Fruit fly (Drosophila melanogaster) whole organism, embryonic: ENCODE data around the gene Mst85C.

ENCODE experiments used
- Antp ChIP-seq: fragments of 200-800 bp; sonication (Bioruptor generic); optimal IDR thresholded peaks from 3 replicates; lab custom pipeline; 2016; ENCODE audit warnings: missing biosample characterization, missing genetic modification characterization
- Bdp1 ChIP-seq: fragments of 200-800 bp; sonication (Bioruptor generic); optimal IDR thresholded peaks from 3 replicates; lab custom pipeline; 2016; ENCODE audit warnings: missing biosample characterization, missing genetic modification characterization
- Bgb ChIP-seq: fragments of 200-800 bp; sonication (Bioruptor generic); IDR thresholded peaks from 2 replicates; pipeline ENCODE4 v1.3.6; 2022; ENCODE audit warnings: missing biosample characterization, missing genetic modification characterization; ENCODE audit not compliant: partially characterized antibody
- CG10147 ChIP-seq: fragments of 200-800 bp; sonication (Bioruptor generic); optimal IDR thresholded peaks from 2 replicates; lab custom pipeline; 2019; ENCODE audit warnings: missing biosample characterization, mild to moderate bottlenecking, missing genetic modification characterization, moderate library complexity
- CG13123 ChIP-seq: fragments of 200-800 bp; sonication (Bioruptor generic); optimal IDR thresholded peaks from 2 replicates; lab custom pipeline; 2016; ENCODE audit warnings: missing biosample characterization, missing genetic modification characterization
- CG13287 ChIP-seq: fragments of 200-800 bp; sonication (Bioruptor generic); IDR thresholded peaks from 2 replicates; pipeline ENCODE4 v1.3.6; 2022; ENCODE audit warnings: missing biosample characterization, missing genetic modification characterization; ENCODE audit not compliant: partially characterized antibody
- CG13296 ChIP-seq: fragments of 200-800 bp; sonication (Bioruptor generic); optimal IDR thresholded peaks from 3 replicates; lab custom pipeline; 2018; ENCODE audit warnings: missing biosample characterization, mild to moderate bottlenecking, missing genetic modification characterization
- CG13624 ChIP-seq: fragments of 200-800 bp; sonication (Bioruptor generic); optimal IDR thresholded peaks from 2 replicates; lab custom pipeline; 2016; ENCODE audit warnings: missing biosample characterization, missing genetic modification characterization
- CG17612 ChIP-seq: fragments of 200-800 bp; sonication (Bioruptor generic); IDR thresholded peaks from 2 replicates; pipeline ENCODE4 v1.3.6; 2022; ENCODE audit warnings: missing biosample characterization, missing genetic modification characterization
- CG17912 ChIP-seq: fragments of 200-800 bp; sonication (Bioruptor generic); optimal IDR thresholded peaks from 2 replicates; lab custom pipeline; 2018; ENCODE audit warnings: missing biosample characterization, mild to moderate bottlenecking, missing genetic modification characterization
- CG18764 ChIP-seq: fragments of 200-800 bp; sonication (Bioruptor generic); optimal IDR thresholded peaks from 3 replicates; lab custom pipeline; 2016; ENCODE audit warnings: missing biosample characterization, missing genetic modification characterization
- CG2202 ChIP-seq: fragments of 200-800 bp; sonication (Bioruptor generic); optimal IDR thresholded peaks from 2 replicates; lab custom pipeline; 2018; ENCODE audit warnings: missing biosample characterization, mild to moderate bottlenecking, missing genetic modification characterization
- CG2875 ChIP-seq: fragments of 200-800 bp; sonication (Bioruptor generic); optimal IDR thresholded peaks from 2 replicates; lab custom pipeline; 2017; ENCODE audit warnings: missing biosample characterization, mild to moderate bottlenecking, missing genetic modification characterization, missing genetic modification reagents
- CG30431 ChIP-seq: fragments of 200-800 bp; sonication (Bioruptor generic); optimal IDR thresholded peaks from 2 replicates; lab custom pipeline; 2017; ENCODE audit warnings: missing biosample characterization, missing genetic modification characterization
- CG31365 ChIP-seq: fragments of 200-800 bp; sonication (Bioruptor generic); optimal IDR thresholded peaks from 2 replicates; lab custom pipeline; 2018; ENCODE audit warnings: missing biosample characterization, mild to moderate bottlenecking, missing genetic modification characterization
- CG3407 ChIP-seq: fragments of 200-800 bp; sonication (Bioruptor generic); optimal IDR thresholded peaks from 2 replicates; lab custom pipeline; 2018; ENCODE audit warnings: missing biosample characterization, mild to moderate bottlenecking, missing genetic modification characterization
- CG34422 ChIP-seq: fragments of 200-800 bp; sonication (Bioruptor generic); IDR thresholded peaks from 3 replicates; pipeline ENCODE4 v1.3.6; 2022; ENCODE audit warnings: missing biosample characterization, missing genetic modification characterization
- CG4820 ChIP-seq: fragments of 200-800 bp; sonication (Bioruptor generic); optimal IDR thresholded peaks from 3 replicates; lab custom pipeline; 2016; ENCODE audit warnings: missing biosample characterization, missing genetic modification characterization
- CG5953 ChIP-seq: fragments of 200-800 bp; sonication (Bioruptor generic); IDR thresholded peaks from 2 replicates; pipeline ENCODE4 v1.3.6; 2022; ENCODE audit warnings: missing biosample characterization, missing genetic modification characterization
- CG6689 ChIP-seq: fragments of 200-800 bp; sonication (Bioruptor generic); IDR thresholded peaks from 2 replicates; pipeline ENCODE4 v1.3.6; 2022; ENCODE audit warnings: missing biosample characterization, missing genetic modification characterization
- CG7372 ChIP-seq: fragments of 200-800 bp; sonication (Bioruptor generic); IDR thresholded peaks from 2 replicates; pipeline ENCODE4 v1.3.6; 2022; ENCODE audit warnings: missing biosample characterization, missing genetic modification characterization
- CG7839 ChIP-seq: fragments of 200-800 bp; sonication (Bioruptor generic); optimal IDR thresholded peaks from 3 replicates; lab custom pipeline; 2018; ENCODE audit warnings: missing biosample characterization, mild to moderate bottlenecking, missing genetic modification characterization, moderate library complexity
- CG7963 ChIP-seq: fragments of 200-800 bp; sonication (Bioruptor generic); IDR thresholded peaks from 3 replicates; pipeline ENCODE4 v1.3.6; 2022; ENCODE audit warnings: missing biosample characterization, missing genetic modification characterization; ENCODE audit not compliant: partially characterized antibody
- CkIIα-i1 ChIP-seq: fragments of 200-800 bp; sonication (Bioruptor generic); IDR thresholded peaks from 2 replicates; pipeline ENCODE4 v1.3.6; 2022; ENCODE audit warnings: missing biosample characterization, missing genetic modification characterization
- D ChIP-seq, 2 experiments: fragments of 200-800 bp in 1 of 2; fragments of >200 bp in 1 of 2; sonication (Bioruptor generic) in 1 of 2; optimal IDR thresholded peaks; 2 replicates in 1 of 2; 3 replicates in 1 of 2; lab custom pipeline; 2017; ENCODE audit warnings: mild to moderate bottlenecking in 1 of 2, missing biosample characterization in 1 of 2, missing genetic modification characterization in 1 of 2, missing genetic modification reagents in 1 of 2
- HHEX ChIP-seq: fragments of 200-800 bp; sonication (Bioruptor generic); optimal IDR thresholded peaks from 3 replicates; lab custom pipeline; 2017; ENCODE audit warnings: missing biosample characterization, mild to moderate bottlenecking, missing genetic modification characterization, missing genetic modification reagents
- HmgD ChIP-seq: fragments of 200-800 bp; sonication (Bioruptor generic); optimal IDR thresholded peaks from 3 replicates; lab custom pipeline; 2016; ENCODE audit warnings: missing biosample characterization, missing genetic modification characterization
- Sry-β ChIP-seq: fragments of 200-800 bp; sonication (Bioruptor generic); optimal IDR thresholded peaks from 2 replicates; lab custom pipeline; 2018; ENCODE audit warnings: missing biosample characterization, mild to moderate bottlenecking, missing genetic modification characterization, moderate library complexity
- Xbp1 ChIP-seq: fragments of 200-800 bp; sonication (Bioruptor generic); optimal IDR thresholded peaks from 3 replicates; lab custom pipeline; 2016; ENCODE audit warnings: missing biosample characterization, mild to moderate bottlenecking, missing genetic modification characterization
- ato ChIP-seq: fragments of 200-800 bp; sonication (Bioruptor generic); IDR thresholded peaks from 2 replicates; pipeline ENCODE4 v1.3.6; 2022; ENCODE audit warnings: missing biosample characterization, missing genetic modification characterization; ENCODE audit not compliant: partially characterized antibody
- fd96Cb ChIP-seq: fragments of 200-800 bp; sonication (Bioruptor generic); optimal IDR thresholded peaks from 2 replicates; lab custom pipeline; 2018; ENCODE audit warnings: missing biosample characterization, mild to moderate bottlenecking, missing genetic modification characterization, moderate library complexity
- gem ChIP-seq: fragments of 200-800 bp; sonication (Bioruptor generic); optimal IDR thresholded peaks from 2 replicates; lab custom pipeline; 2019; ENCODE audit warnings: missing biosample characterization, mild to moderate bottlenecking, missing genetic modification characterization, moderate library complexity
- insv ChIP-seq, 2 experiments: fragments of 200-800 bp; sonication (Bioruptor generic); optimal IDR thresholded peaks; 3 replicates each; lab custom pipeline; 2016 to 2018; ENCODE audit warnings: missing biosample characterization in 2 of 2, missing genetic modification characterization in 2 of 2
- jumu ChIP-seq: fragments of 200-800 bp; sonication (Bioruptor generic); optimal IDR thresholded peaks from 3 replicates; lab custom pipeline; 2016; ENCODE audit warnings: missing biosample characterization, missing genetic modification characterization
- ken ChIP-seq: fragments of 200-800 bp; sonication (Bioruptor generic); IDR thresholded peaks from 3 replicates; pipeline ENCODE4 v1.3.6; 2022; ENCODE audit warnings: missing biosample characterization, missing genetic modification characterization
- lab ChIP-seq: fragments of 200-800 bp; sonication (Bioruptor generic); optimal IDR thresholded peaks from 3 replicates; lab custom pipeline; 2017; ENCODE audit warnings: missing biosample characterization, missing genetic modification characterization, mild to moderate bottlenecking, moderate library complexity, missing genetic modification reagents
- mld ChIP-seq: fragments of 200-800 bp; sonication (Bioruptor generic); IDR thresholded peaks from 3 replicates; pipeline ENCODE4 v1.3.6; 2022; ENCODE audit warnings: missing biosample characterization, missing genetic modification characterization; ENCODE audit not compliant: partially characterized antibody
- nmo ChIP-seq: fragments of 200-800 bp; sonication (Bioruptor generic); optimal IDR thresholded peaks from 2 replicates; lab custom pipeline; 2018; ENCODE audit warnings: missing biosample characterization, mild to moderate bottlenecking, missing genetic modification characterization, moderate library complexity
- pb ChIP-seq: fragments of 200-800 bp; sonication (Bioruptor generic); optimal IDR thresholded peaks from 3 replicates; lab custom pipeline; 2016; ENCODE audit warnings: missing biosample characterization, missing genetic modification characterization
- pzg ChIP-seq: fragments of 200-800 bp; sonication (Bioruptor generic); optimal IDR thresholded peaks from 3 replicates; lab custom pipeline; 2018; ENCODE audit warnings: missing biosample characterization, mild to moderate bottlenecking, missing genetic modification characterization, moderate library complexity
- rib ChIP-seq: fragments of 200-800 bp; sonication (Bioruptor generic); IDR thresholded peaks from 2 replicates; pipeline ENCODE4 v1.3.6; 2022; ENCODE audit warnings: missing biosample characterization, missing genetic modification characterization
- run ChIP-seq: fragments of 200-800 bp; sonication (Bioruptor generic); optimal IDR thresholded peaks from 3 replicates; lab custom pipeline; 2018; ENCODE audit warnings: missing biosample characterization, mild to moderate bottlenecking, missing genetic modification characterization
- salm ChIP-seq: fragments of 200-800 bp; sonication (Bioruptor generic); optimal IDR thresholded peaks from 2 replicates; lab custom pipeline; 2018; ENCODE audit warnings: missing biosample characterization, mild to moderate bottlenecking, missing genetic modification characterization
- slp2 ChIP-seq: fragments of 200-800 bp; sonication (Bioruptor generic); optimal IDR thresholded peaks from 2 replicates; lab custom pipeline; 2016; ENCODE audit warnings: missing biosample characterization, missing genetic modification characterization
- sqz ChIP-seq: fragments of 200-800 bp; sonication (Bioruptor generic); optimal IDR thresholded peaks from 3 replicates; lab custom pipeline; 2018; ENCODE audit warnings: missing biosample characterization, mild to moderate bottlenecking, missing genetic modification characterization
- z ChIP-seq: fragments of 200-800 bp; sonication (Bioruptor generic); IDR thresholded peaks from 3 replicates; pipeline ENCODE4 v1.3.6; 2022; ENCODE audit warnings: missing biosample characterization, missing genetic modification characterization
- zfh1 ChIP-seq: fragments of 200-800 bp; sonication (Bioruptor generic); IDR thresholded peaks from 3 replicates; pipeline ENCODE4 v1.3.6; 2022; ENCODE audit warnings: missing biosample characterization, missing genetic modification characterization

Gene Mst85C

DNA sequence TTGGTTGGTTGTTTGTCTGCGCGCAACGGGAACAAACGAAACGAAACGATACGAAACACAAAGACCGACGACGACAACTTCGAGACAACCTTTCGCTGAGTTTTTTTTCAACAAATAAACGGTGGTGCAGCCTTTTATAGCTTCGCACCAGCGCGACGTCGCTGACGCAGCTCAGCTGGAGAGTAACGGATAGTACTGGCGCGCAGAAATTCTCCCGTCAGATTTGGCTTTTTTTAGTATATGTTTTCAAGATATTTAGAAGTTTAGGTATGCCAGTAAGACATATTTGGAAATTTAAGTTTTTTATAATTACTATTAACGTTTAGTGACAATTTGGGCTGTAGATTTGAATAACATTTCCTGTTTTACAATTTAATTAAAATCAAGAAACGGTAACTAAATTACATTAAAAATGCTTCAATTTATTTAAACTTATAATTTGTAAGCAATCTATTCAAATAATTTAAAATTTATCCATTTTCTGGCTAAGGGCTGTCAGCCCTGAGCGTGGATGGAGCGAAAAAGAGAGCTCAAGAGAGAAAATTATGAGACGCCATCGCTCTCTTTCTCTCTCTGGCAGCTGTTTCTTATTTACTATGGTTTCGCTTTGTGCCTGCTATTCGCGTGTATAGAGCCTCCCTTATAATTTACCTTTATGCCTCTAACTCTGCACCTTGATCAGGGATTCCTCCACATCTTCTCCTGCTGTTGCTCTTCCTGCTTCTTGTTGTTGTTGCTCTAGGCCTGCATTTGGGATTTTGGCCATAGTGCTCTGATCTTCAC, 14.6 kb upstream of the Mst85C start (continued):
- TF ChIP-seq CG34422 (peak; percentile 72; the same call in 2 of the 3 replicates), CG10147 (GFP tag; lab: Kevin White, UChicago) (peak; percentile 92), CG5953 (GFP tag; lab: Robert Waterston, UW) (no peak), pzg (GFP tag; lab: Kevin White, UChicago) (peak; percentile 4), CG30431 (GFP tag; lab: Kevin White, UChicago) (peak; percentile 7), ato (GFP tag; lab: Robert Waterston, UW) (no peak), CG17612 (GFP tag; lab: Robert Waterston, UW) (no peak), fd96Cb (peak; percentile 66), nmo (GFP tag; lab: Kevin White, UChicago) (peak; percentile 88), CG13123 (peak; percentile 60), sqz (GFP tag; lab: Kevin White, UChicago) (peak; percentile 97), CkIIα-i1 (no peak), CG13624 (GFP tag; lab: Kevin White, UChicago) (peak; percentile 69), HmgD (no peak), ken (GFP tag; lab: Robert Waterston, UW) (peak; percentile 40; the same call in 1 of the 3 replicates), rib (GFP tag; lab: Robert Waterston, UW) (peak; percentile 29; the same call in 1 of the 2 replicates), CG31365 (tag; lab: Kevin White, UChicago) (peak; percentile 10), run (tag; lab: Kevin White, UChicago) (peak; percentile 76), CG7963 (GFP tag; lab: Robert Waterston, UW) (no peak), Bgb (GFP tag; lab: Robert Waterston, UW) (peak; percentile 50; the same call in 1 of the 2 replicates), Bdp1 (peak; percentile 14), mld (GFP tag; lab: Robert Waterston, UW) (no peak), CG13287 (GFP tag; lab: Robert Waterston, UW) (peak; percentile 42; the same call in 1 of the 2 replicates), CG7839 (tag; lab: Kevin White, UChicago) (peak; percentile 88), lab (GFP tag; lab: Kevin White, UChicago) (peak; percentile 88), CG6689 (GFP tag; lab: Robert Waterston, UW) (peak; percentile 72), insv (GFP tag; optimal IDR thresholded peaks at IDR 0.05; lab: Kevin White, UChicago) (peak in 1 of 2 experiments; percentile 73), slp2 (GFP tag; lab: Kevin White, UChicago) (no peak), Xbp1 (GFP tag; lab: Kevin White, UChicago) (peak; percentile 65), CG4820 (GFP tag; lab: Kevin White, UChicago) (peak; percentile 48), zfh1 (peak; percentile 57), CG13296 (peak; percentile 88), CG7372 (GFP tag; lab: Robert Waterston, UW) (0 out of 2 replicates have a peak, but pooled peaks have one; percentile 47), CG3407 (peak; percentile 67), CG2202 (tag; lab: Kevin White, UChicago) (peak; percentile 29), D (optimal IDR thresholded peaks at IDR 0.05; lab: Kevin White, UChicago) (no peak), D (GFP tag; optimal IDR thresholded peaks at IDR 0.05; lab: Kevin White, UChicago) (peak; percentile 76), HHEX (GFP tag; lab: Kevin White, UChicago) (peak; percentile 77), salm (tag; lab: Kevin White, UChicago) (peak; percentile 79), Antp (GFP tag; lab: Kevin White, UChicago) (no peak), gem (tag; lab: Kevin White, UChicago) (peak; percentile 92), pb (GFP tag; lab: Kevin White, UChicago) (no peak), z (GFP tag; lab: Robert Waterston, UW) (peak; percentile 74; the same call in 2 of the 3 replicates), CG18764 (GFP tag; lab: Kevin White, UChicago) (peak; percentile 26), CG2875 (GFP tag; lab: Kevin White, UChicago) (peak; percentile 69), jumu (GFP tag; lab: Kevin White, UChicago) (peak; percentile 12), Sry-β (GFP tag; lab: Kevin White, UChicago) (peak; percentile 100), CG17912 (GFP tag; lab: Kevin White, UChicago) (peak; percentile 54)
